Fruit fly (Drosophila melanogaster) whole organism, embryonic: ENCODE data around the gene Irk1.
A peak's percentile ranks its signal among the peaks of the same experiment; 100 is the strongest.

ENCODE experiments used
- Ada2b ChIP-seq: fragments of 200-800 bp; sonication (Bioruptor generic); IDR thresholded peaks from 2 replicates; pipeline ENCODE4 v1.3.6; 2022; ENCODE audit warnings: missing biosample characterization, missing genetic modification characterization
- Bdp1 ChIP-seq: fragments of 200-800 bp; sonication (Bioruptor generic); optimal IDR thresholded peaks from 3 replicates; lab custom pipeline; 2016; ENCODE audit warnings: missing biosample characterization, missing genetic modification characterization
- CG10565 ChIP-seq: fragments of 200-800 bp; sonication (Bioruptor generic); optimal IDR thresholded peaks from 3 replicates; lab custom pipeline; 2016; ENCODE audit warnings: missing biosample characterization, mild to moderate bottlenecking, missing genetic modification characterization
- CG11093 ChIP-seq: fragments of 200-800 bp; sonication (Bioruptor generic); IDR thresholded peaks from 3 replicates; pipeline ENCODE4 v1.3.6; 2022; ENCODE audit warnings: missing biosample characterization, missing genetic modification characterization
- CG11456 ChIP-seq: fragments of 200-800 bp; sonication (Bioruptor generic); IDR thresholded peaks from 3 replicates; pipeline ENCODE4 v1.3.6; 2022; ENCODE audit warnings: missing biosample characterization, missing genetic modification characterization
- CG11723 ChIP-seq: fragments of 200-800 bp; sonication (Bioruptor generic); optimal IDR thresholded peaks from 2 replicates; lab custom pipeline; 2017; ENCODE audit warnings: missing biosample characterization, mild to moderate bottlenecking, missing genetic modification characterization
- CG13775 ChIP-seq: fragments of 200-800 bp; sonication (Bioruptor generic); optimal IDR thresholded peaks from 3 replicates; lab custom pipeline; 2017; ENCODE audit warnings: missing biosample characterization, mild to moderate bottlenecking, missing genetic modification characterization
- CG14965 ChIP-seq: fragments of 200-800 bp; sonication (Bioruptor generic); optimal IDR thresholded peaks from 2 replicates; lab custom pipeline; 2016; ENCODE audit warnings: missing biosample characterization, missing genetic modification characterization, borderline replicate concordance
- CG15514 ChIP-seq: fragments of 200-800 bp; sonication (Bioruptor generic); optimal IDR thresholded peaks from 3 replicates; lab custom pipeline; 2017; ENCODE audit warnings: missing biosample characterization, missing genetic modification characterization, mild to moderate bottlenecking, moderate library complexity, missing genetic modification reagents
- CG16813 ChIP-seq: fragments of 200-800 bp; sonication (Bioruptor generic); IDR thresholded peaks from 3 replicates; pipeline ENCODE4 v1.3.6; 2022; ENCODE audit warnings: missing biosample characterization, missing genetic modification characterization; ENCODE audit not compliant: partially characterized antibody
- CG31224 ChIP-seq: fragments of 200-800 bp; sonication (Bioruptor generic); IDR thresholded peaks from 2 replicates; pipeline ENCODE4 v1.3.6; 2022; ENCODE audit warnings: missing biosample characterization, missing genetic modification characterization
- CG32767 ChIP-seq: fragments of 200-800 bp; sonication (Bioruptor generic); IDR thresholded peaks from 2 replicates; pipeline ENCODE4 v1.3.6; 2022; ENCODE audit warnings: missing biosample characterization, missing genetic modification characterization
- CG3281 ChIP-seq: fragments of 200-800 bp; sonication (Bioruptor generic); optimal IDR thresholded peaks from 3 replicates; lab custom pipeline; 2017; ENCODE audit warnings: missing biosample characterization, mild to moderate bottlenecking, missing genetic modification characterization
- CG33557 ChIP-seq: fragments of 200-800 bp; sonication (Bioruptor generic); optimal IDR thresholded peaks from 2 replicates; lab custom pipeline; 2019; ENCODE audit warnings: missing biosample characterization, mild to moderate bottlenecking, missing genetic modification characterization, moderate library complexity
- CG3407 ChIP-seq: fragments of 200-800 bp; sonication (Bioruptor generic); optimal IDR thresholded peaks from 2 replicates; lab custom pipeline; 2018; ENCODE audit warnings: missing biosample characterization, mild to moderate bottlenecking, missing genetic modification characterization
- CG4328 ChIP-seq: fragments of 200-800 bp; sonication (Bioruptor generic); optimal IDR thresholded peaks from 3 replicates; lab custom pipeline; 2017; ENCODE audit warnings: missing biosample characterization, missing genetic modification reagents, missing genetic modification characterization
- CG7556 ChIP-seq: fragments of 200-800 bp; sonication (Bioruptor generic); optimal IDR thresholded peaks from 2 replicates; lab custom pipeline; 2017; ENCODE audit warnings: missing biosample characterization, mild to moderate bottlenecking, missing genetic modification characterization
- CG9437 ChIP-seq: fragments of 200-800 bp; sonication (Bioruptor generic); optimal IDR thresholded peaks from 2 replicates; lab custom pipeline; 2018; ENCODE audit warnings: missing biosample characterization, mild to moderate bottlenecking, missing genetic modification characterization
- Chrac-16 ChIP-seq: fragments of 200-800 bp; sonication (Bioruptor generic); optimal IDR thresholded peaks from 3 replicates; lab custom pipeline; 2016; ENCODE audit warnings: missing biosample characterization, missing genetic modification characterization
- CkIIα-i1 ChIP-seq: fragments of 200-800 bp; sonication (Bioruptor generic); IDR thresholded peaks from 2 replicates; pipeline ENCODE4 v1.3.6; 2022; ENCODE audit warnings: missing biosample characterization, missing genetic modification characterization
- Dad ChIP-seq: fragments of 200-800 bp; sonication (Bioruptor generic); optimal IDR thresholded peaks from 3 replicates; lab custom pipeline; 2016; ENCODE audit warnings: missing biosample characterization, missing genetic modification characterization
- Dfd ChIP-seq, 2 experiments: fragments of >200 bp; optimal IDR thresholded peaks; 2 replicates each; lab custom pipeline; 2017; ENCODE audit warnings: missing biosample characterization in 2 of 2, missing genetic modification characterization in 2 of 2
- H15 ChIP-seq: fragments of 200-800 bp; sonication (Bioruptor generic); IDR thresholded peaks from 3 replicates; pipeline ENCODE4 v1.3.6; 2022; ENCODE audit warnings: missing biosample characterization, missing genetic modification characterization
- Hmr ChIP-seq: fragments of 200-800 bp; sonication (Bioruptor generic); optimal IDR thresholded peaks from 3 replicates; lab custom pipeline; 2017; ENCODE audit warnings: mild to moderate bottlenecking, missing biosample characterization, missing genetic modification reagents, missing genetic modification characterization
- Hsf ChIP-seq: fragments of 200-800 bp; sonication (Bioruptor generic); optimal IDR thresholded peaks from 3 replicates; lab custom pipeline; 2016; ENCODE audit warnings: missing biosample characterization, missing genetic modification characterization
- MESR4 ChIP-seq: fragments of 200-800 bp; sonication (Bioruptor generic); optimal IDR thresholded peaks from 2 replicates; lab custom pipeline; 2018; ENCODE audit warnings: missing biosample characterization, mild to moderate bottlenecking, missing genetic modification characterization, moderate library complexity
- NK7.1 ChIP-seq: fragments of 200-800 bp; sonication (Bioruptor generic); optimal IDR thresholded peaks from 3 replicates; lab custom pipeline; 2016; ENCODE audit warnings: missing biosample characterization, missing genetic modification characterization
- Ssrp ChIP-seq: fragments of 200-800 bp; sonication (Bioruptor generic); optimal IDR thresholded peaks from 2 replicates; lab custom pipeline; 2018; ENCODE audit warnings: missing biosample characterization, mild to moderate bottlenecking, missing genetic modification characterization, moderate library complexity
- Usf ChIP-seq: fragments of 200-800 bp; sonication (Bioruptor generic); optimal IDR thresholded peaks from 2 replicates; lab custom pipeline; 2017; ENCODE audit warnings: missing genotype, missing biosample characterization, missing genetic modification characterization
- ab ChIP-seq: fragments of 200-800 bp; sonication (Bioruptor generic); optimal IDR thresholded peaks from 2 replicates; lab custom pipeline; 2016; ENCODE audit warnings: missing biosample characterization, missing genetic modification characterization
- aop ChIP-seq: fragments of 200-800 bp; sonication (Bioruptor generic); IDR thresholded peaks from 2 replicates; pipeline ENCODE4 v1.3.6; 2022; ENCODE audit warnings: missing biosample characterization, missing genetic modification characterization
- ase ChIP-seq: fragments of 200-800 bp; sonication (Bioruptor generic); IDR thresholded peaks from 3 replicates; pipeline ENCODE4 v1.3.6; 2022; ENCODE audit warnings: missing biosample characterization, missing genetic modification characterization
- cato ChIP-seq: fragments of 200-800 bp; sonication (Bioruptor generic); optimal IDR thresholded peaks from 2 replicates; lab custom pipeline; 2016; ENCODE audit warnings: missing biosample characterization, missing genetic modification characterization, borderline replicate concordance
- dati ChIP-seq: fragments of 200-800 bp; sonication (Bioruptor generic); IDR thresholded peaks from 2 replicates; pipeline ENCODE4 v1.3.6; 2022; ENCODE audit warnings: missing biosample characterization, missing genetic modification characterization
- dmrt99B ChIP-seq: fragments of 200-800 bp; sonication (Bioruptor generic); optimal IDR thresholded peaks from 2 replicates; lab custom pipeline; 2018; ENCODE audit warnings: missing biosample characterization, mild to moderate bottlenecking, missing genetic modification characterization, moderate library complexity
- en ChIP-seq: fragments of 200-800 bp; sonication (Bioruptor generic); optimal IDR thresholded peaks from 2 replicates; lab custom pipeline; 2016; ENCODE audit warnings: missing biosample characterization, missing genetic modification characterization
- fd64A ChIP-seq: fragments of 200-800 bp; sonication (Bioruptor generic); optimal IDR thresholded peaks from 3 replicates; lab custom pipeline; 2018; ENCODE audit warnings: missing biosample characterization, mild to moderate bottlenecking, missing genetic modification characterization
- hth ChIP-seq: fragments of >200 bp; optimal IDR thresholded peaks from 2 replicates; lab custom pipeline; 2017; ENCODE audit warnings: inconsistent platforms
- kay ChIP-seq: fragments of 200-800 bp; sonication (Bioruptor generic); optimal IDR thresholded peaks from 2 replicates; lab custom pipeline; 2016; ENCODE audit warnings: missing biosample characterization, missing genetic modification characterization
- lab ChIP-seq: fragments of 200-800 bp; sonication (Bioruptor generic); optimal IDR thresholded peaks from 3 replicates; lab custom pipeline; 2017; ENCODE audit warnings: missing biosample characterization, missing genetic modification characterization, mild to moderate bottlenecking, moderate library complexity, missing genetic modification reagents
- lbe ChIP-seq: fragments of 200-800 bp; sonication (Bioruptor generic); optimal IDR thresholded peaks from 2 replicates; lab custom pipeline; 2016; ENCODE audit warnings: missing biosample characterization, mild to moderate bottlenecking, missing genetic modification characterization
- luna ChIP-seq: fragments of 200-800 bp; sonication (Bioruptor generic); optimal IDR thresholded peaks from 2 replicates; lab custom pipeline; 2016; ENCODE audit warnings: missing biosample characterization, missing genetic modification characterization
- mld ChIP-seq: fragments of 200-800 bp; sonication (Bioruptor generic); IDR thresholded peaks from 3 replicates; pipeline ENCODE4 v1.3.6; 2022; ENCODE audit warnings: missing biosample characterization, missing genetic modification characterization; ENCODE audit not compliant: partially characterized antibody
- odd ChIP-seq: fragments of 200-800 bp; sonication (Bioruptor generic); optimal IDR thresholded peaks from 2 replicates; lab custom pipeline; 2017; ENCODE audit warnings: missing biosample characterization, mild to moderate bottlenecking, missing genetic modification characterization
- p53 ChIP-seq: fragments of 200-800 bp; sonication (Bioruptor generic); optimal IDR thresholded peaks from 2 replicates; lab custom pipeline; 2016; ENCODE audit warnings: missing biosample characterization, missing genetic modification characterization
- phol ChIP-seq: fragments of 200-800 bp; sonication (Bioruptor generic); optimal IDR thresholded peaks from 3 replicates; lab custom pipeline; 2018; ENCODE audit warnings: missing biosample characterization, mild to moderate bottlenecking, missing genetic modification characterization, moderate library complexity
- prd ChIP-seq, 3 experiments: fragments of >200 bp in 2 of 3; fragments of 200-800 bp in 1 of 3; sonication (Bioruptor generic) in 1 of 3; optimal IDR thresholded peaks in 2 of 3; IDR thresholded peaks in 1 of 3; 2 replicates in 2 of 3; 3 replicates in 1 of 3; pipeline versions ENCODE4 v1.3.6 to Lab custom; 2017 to 2022; ENCODE audit warnings: missing biosample characterization in 1 of 3, missing genetic modification characterization in 1 of 3
- pum ChIP-seq: fragments of 200-800 bp; sonication (Bioruptor generic); optimal IDR thresholded peaks from 2 replicates; lab custom pipeline; 2016; ENCODE audit warnings: missing biosample characterization, missing genetic modification characterization
- schlank ChIP-seq: fragments of 200-800 bp; sonication (Bioruptor generic); optimal IDR thresholded peaks from 2 replicates; lab custom pipeline; 2018; ENCODE audit warnings: missing biosample characterization, mild to moderate bottlenecking, missing genetic modification characterization
- z ChIP-seq: fragments of 200-800 bp; sonication (Bioruptor generic); IDR thresholded peaks from 3 replicates; pipeline ENCODE4 v1.3.6; 2022; ENCODE audit warnings: missing biosample characterization, missing genetic modification characterization
- zfh2 ChIP-seq: fragments of 200-800 bp; sonication (Bioruptor generic); optimal IDR thresholded peaks from 2 replicates; lab custom pipeline; 2016; ENCODE audit warnings: missing biosample characterization, missing genetic modification characterization

Gene Irk1

DNA sequence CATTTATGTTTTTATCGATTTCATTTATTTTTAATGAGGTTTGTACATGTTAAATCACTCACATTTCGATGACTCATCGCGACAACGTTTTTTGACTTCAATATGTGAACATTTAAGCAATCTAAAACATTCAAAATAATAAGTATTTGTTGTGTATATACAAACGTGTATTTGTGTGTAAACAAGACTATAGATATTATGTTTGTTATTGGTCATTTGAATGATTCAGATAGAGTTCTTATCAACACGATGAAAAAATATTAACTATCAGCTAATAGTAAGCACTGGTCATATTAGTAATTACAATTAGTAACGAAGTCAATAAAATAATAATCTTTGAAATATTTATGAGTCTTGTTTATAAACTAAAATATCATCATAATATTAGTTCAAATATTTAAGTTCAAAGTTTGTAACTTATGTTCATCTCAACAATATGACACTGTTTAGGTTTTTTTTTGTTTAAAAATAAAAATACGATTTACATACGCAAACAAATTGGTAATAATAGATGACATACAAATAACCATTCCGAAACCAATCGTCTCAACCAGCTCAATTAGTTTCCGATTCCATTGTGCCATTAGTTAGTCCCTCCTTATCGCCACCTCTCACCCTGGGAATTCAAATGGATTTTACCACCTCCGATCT is 13.0 kb downstream of the Irk1 start (continued):
- TF ChIP-seq CG32767 (no peak), cato (GFP tag; lab: Kevin White, UChicago) (no peak), dmrt99B (peak; percentile 17), schlank (tag; lab: Kevin White, UChicago) (no peak), Hmr (GFP tag; lab: Kevin White, UChicago) (no peak), kay (GFP tag; lab: Kevin White, UChicago) (peak; percentile 19), NK7.1 (GFP tag; lab: Kevin White, UChicago) (no peak), fd64A (peak; percentile 23), mld (no peak), Dfd (GFP tag; optimal IDR thresholded peaks at IDR 0.05; lab: Kevin White, UChicago) (no peak), Usf (GFP tag; lab: Kevin White, UChicago) (no peak), CG10565 (GFP tag; lab: Kevin White, UChicago) (no peak), Chrac-16 (no peak), ase (GFP tag; lab: Robert Waterston, UW) (no peak), CG13775 (GFP tag; lab: Kevin White, UChicago) (no peak), Hsf (GFP tag; lab: Kevin White, UChicago) (no peak), CG33557 (GFP tag; lab: Kevin White, UChicago) (no peak), CkIIα-i1 (GFP tag; lab: Robert Waterston, UW) (no peak), CG7556 (peak; percentile 27), en (GFP tag; lab: Kevin White, UChicago) (no peak), Bdp1 (GFP tag; lab: Kevin White, UChicago) (no peak), CG31224 (GFP tag; lab: Robert Waterston, UW) (no peak), CG9437 (GFP tag; lab: Kevin White, UChicago) (no peak), prd (optimal IDR thresholded peaks at IDR 0.05; lab: Kevin White, UChicago) (no peak), prd (GFP tag; IDR thresholded peaks at IDR 0.05; lab: Robert Waterston, UW) (no peak), ab (GFP tag; lab: Kevin White, UChicago) (no peak), CG3281 (GFP tag; lab: Kevin White, UChicago) (no peak), CG4328 (no peak), CG3407 (no peak), zfh2 (GFP tag; lab: Kevin White, UChicago) (no peak), CG15514 (peak; percentile 31), hth (lab: Kevin White, UChicago) (no peak), CG16813 (no peak), p53 (no peak), dati (GFP tag; lab: Robert Waterston, UW) (no peak), CG11456 (GFP tag; lab: Robert Waterston, UW) (no peak), H15 (no peak), phol (tag; lab: Kevin White, UChicago) (no peak), aop (GFP tag; lab: Robert Waterston, UW) (no peak), pum (GFP tag; lab: Kevin White, UChicago) (no peak), z (GFP tag; lab: Robert Waterston, UW) (no peak), luna (GFP tag; lab: Kevin White, UChicago) (no peak), lbe (no peak), Ssrp (tag; lab: Kevin White, UChicago) (no peak), CG14965 (GFP tag; lab: Kevin White, UChicago) (no peak), CG11723 (GFP tag; lab: Kevin White, UChicago) (no peak), Dad (GFP tag; lab: Kevin White, UChicago) (no peak), CG11093 (GFP tag; lab: Robert Waterston, UW) (no peak), Ada2b (GFP tag; lab: Robert Waterston, UW) (no peak), lab (GFP tag; lab: Kevin White, UChicago) (peak; percentile 68), odd (GFP tag; lab: Kevin White, UChicago) (no peak), MESR4 (GFP tag; lab: Kevin White, UChicago) (no peak)
